Fruit fly (Drosophila melanogaster): ENCODE results near the gene Ant2.

Ant2 gene

DNA sequence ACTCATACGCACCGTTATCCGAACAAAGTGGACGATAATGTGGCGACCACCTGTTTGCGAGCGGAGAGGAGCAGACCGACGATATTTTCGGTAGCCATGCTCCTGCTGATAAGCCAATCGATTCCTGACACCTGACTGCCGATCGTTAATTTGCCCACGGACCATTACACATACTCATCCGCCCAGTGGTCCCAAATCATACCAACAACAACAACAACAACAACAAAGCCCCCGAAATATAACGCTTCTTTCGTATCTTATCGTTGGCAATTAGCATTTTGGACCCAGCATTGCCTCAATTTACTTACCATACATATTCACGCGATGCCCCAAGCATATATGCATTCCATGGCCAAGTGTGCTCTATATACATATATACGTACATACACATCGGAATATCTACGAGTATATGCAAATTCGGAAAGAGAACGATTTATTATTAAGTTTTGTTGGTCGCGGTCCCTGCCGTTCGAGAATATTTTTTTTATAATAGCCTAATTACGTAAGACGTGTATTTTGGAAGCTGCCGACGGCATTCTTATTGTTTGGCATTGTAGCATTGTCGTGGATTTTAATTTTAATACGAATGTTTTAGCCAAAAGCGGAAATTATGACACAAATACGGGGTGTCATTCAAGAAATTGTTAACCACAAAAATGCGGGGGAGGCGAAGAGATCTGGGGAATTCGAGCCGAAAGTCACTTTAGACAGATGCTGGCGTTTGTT lies 11.6 kb downstream of the Ant2 start:
- no peak for TF ChIP-seq Pif1A (GFP tag; optimal IDR thresholded peaks at IDR 0.05)
- TF ChIP-seq CG8301 (tag; optimal IDR thresholded peaks at IDR 0.05), result no peak
- no peak for TF ChIP-seq Snoo (tag; optimal IDR thresholded peaks at IDR 0.05)
- TF ChIP-seq D1 (tag; optimal IDR thresholded peaks at IDR 0.05), result no peak
- TF ChIP-seq CG13204 (GFP tag; optimal IDR thresholded peaks at IDR 0.05), result no peak
- TF ChIP-seq CG17806 (tag; optimal IDR thresholded peaks at IDR 0.05), result no peak
- no peak for TF ChIP-seq CG10348 (GFP tag; IDR thresholded peaks at IDR 0.05)
- TF ChIP-seq fd96Ca (GFP tag; IDR thresholded peaks at IDR 0.05), result no peak
- no peak for TF ChIP-seq CG14655 (GFP tag; optimal IDR thresholded peaks at IDR 0.05)
- TF ChIP-seq CG15710 (tag; optimal IDR thresholded peaks at IDR 0.05), result no peak
- TF ChIP-seq gl (tag; optimal IDR thresholded peaks at IDR 0.05), result no peak
- no peak for TF ChIP-seq CG34367 (tag; optimal IDR thresholded peaks at IDR 0.05)
- no peak for TF ChIP-seq CG4496 (GFP tag; IDR thresholded peaks at IDR 0.05)
- no peak for TF ChIP-seq EcR (GFP tag; optimal IDR thresholded peaks at IDR 0.05)
- TF ChIP-seq CG32121 (GFP tag; IDR thresholded peaks at IDR 0.05), result no peak
- no peak for TF ChIP-seq CG8159 (tag; optimal IDR thresholded peaks at IDR 0.05)
- TF ChIP-seq rn (GFP tag; IDR thresholded peaks at IDR 0.05), result no peak
- TF ChIP-seq CG12605 (GFP tag; IDR thresholded peaks at IDR 0.05), result no peak
- no peak for TF ChIP-seq Ets98B (GFP tag; IDR thresholded peaks at IDR 0.05)
- no peak for TF ChIP-seq Pif1B (GFP tag; optimal IDR thresholded peaks at IDR 0.05)

DNA sequence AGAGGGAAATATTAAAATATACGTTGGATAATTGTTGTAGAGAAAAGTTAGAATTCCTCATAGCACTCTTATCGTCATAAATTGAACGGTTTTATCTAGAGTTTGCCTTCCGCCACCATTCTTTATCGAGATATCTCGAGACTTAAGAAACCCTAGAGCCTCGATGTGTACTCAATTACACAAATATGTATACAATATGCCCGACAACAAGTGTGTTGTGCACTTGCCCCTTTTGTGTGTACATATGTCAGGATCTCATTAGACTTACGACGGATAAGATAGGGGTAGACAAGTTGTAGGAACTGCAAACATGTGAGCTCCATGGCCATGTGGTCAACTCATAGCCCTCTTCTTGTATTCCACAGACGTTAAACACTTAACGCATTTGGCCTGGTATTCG lies 13.1 kb downstream of the Ant2 start:
- TF ChIP-seq fd96Ca (GFP tag; IDR thresholded peaks at IDR 0.05) (no peak), CG17806 (tag; optimal IDR thresholded peaks at IDR 0.05) (no peak), D1 (tag; optimal IDR thresholded peaks at IDR 0.05) (no peak), CG13204 (GFP tag; optimal IDR thresholded peaks at IDR 0.05) (peak; percentile 16), CG14655 (GFP tag; optimal IDR thresholded peaks at IDR 0.05) (peak; percentile 37), CG4496 (GFP tag; IDR thresholded peaks at IDR 0.05) (no peak), CG8159 (tag; optimal IDR thresholded peaks at IDR 0.05) (no peak), CG34367 (tag; optimal IDR thresholded peaks at IDR 0.05) (peak; percentile 3), CG9948 (tag; optimal IDR thresholded peaks at IDR 0.05) (no peak), CG10348 (GFP tag; IDR thresholded peaks at IDR 0.05) (no peak), CG15710 (tag; optimal IDR thresholded peaks at IDR 0.05) (no peak), CG32121 (GFP tag; IDR thresholded peaks at IDR 0.05) (no peak), gl (tag; optimal IDR thresholded peaks at IDR 0.05) (peak; percentile 46), Pif1A (GFP tag; optimal IDR thresholded peaks at IDR 0.05) (peak; percentile 41), EcR (GFP tag; optimal IDR thresholded peaks at IDR 0.05) (no peak), CG8301 (tag; optimal IDR thresholded peaks at IDR 0.05) (no peak), CG12605 (GFP tag; IDR thresholded peaks at IDR 0.05) (no peak), Snoo (tag; optimal IDR thresholded peaks at IDR 0.05) (no peak), Ets98B (GFP tag; IDR thresholded peaks at IDR 0.05) (no peak), Pif1B (GFP tag; optimal IDR thresholded peaks at IDR 0.05) (no peak), rn (GFP tag; IDR thresholded peaks at IDR 0.05) (no peak)

DNA sequence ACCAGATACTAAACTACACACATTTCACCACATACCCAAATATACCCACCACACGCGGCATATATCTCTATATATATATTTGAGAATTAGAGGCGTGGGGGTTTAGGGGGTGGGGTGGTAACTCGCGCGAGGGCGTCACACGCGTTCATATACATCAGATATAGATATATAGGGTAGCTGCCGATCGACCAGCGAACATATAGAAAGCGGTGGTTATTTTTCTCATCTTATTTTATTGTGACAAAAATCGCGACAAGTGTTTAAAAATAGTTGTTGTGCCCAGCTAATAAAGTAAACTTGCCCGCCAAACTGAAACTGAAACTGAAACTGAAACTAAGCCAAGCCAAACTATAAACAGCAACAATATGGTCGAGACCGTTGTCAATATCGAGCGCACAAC lies 14.1 kb downstream of the Ant2 start:
- TF ChIP-seq Pif1A (GFP tag; optimal IDR thresholded peaks at IDR 0.05), result no peak
- no peak for TF ChIP-seq CG10348 (GFP tag; IDR thresholded peaks at IDR 0.05)
- TF ChIP-seq CG4496 (GFP tag; IDR thresholded peaks at IDR 0.05), result no peak
- no peak for TF ChIP-seq CG9948 (tag; optimal IDR thresholded peaks at IDR 0.05)
- no peak for TF ChIP-seq gl (tag; optimal IDR thresholded peaks at IDR 0.05)
- TF ChIP-seq EcR (GFP tag; optimal IDR thresholded peaks at IDR 0.05), result no peak

DNA sequence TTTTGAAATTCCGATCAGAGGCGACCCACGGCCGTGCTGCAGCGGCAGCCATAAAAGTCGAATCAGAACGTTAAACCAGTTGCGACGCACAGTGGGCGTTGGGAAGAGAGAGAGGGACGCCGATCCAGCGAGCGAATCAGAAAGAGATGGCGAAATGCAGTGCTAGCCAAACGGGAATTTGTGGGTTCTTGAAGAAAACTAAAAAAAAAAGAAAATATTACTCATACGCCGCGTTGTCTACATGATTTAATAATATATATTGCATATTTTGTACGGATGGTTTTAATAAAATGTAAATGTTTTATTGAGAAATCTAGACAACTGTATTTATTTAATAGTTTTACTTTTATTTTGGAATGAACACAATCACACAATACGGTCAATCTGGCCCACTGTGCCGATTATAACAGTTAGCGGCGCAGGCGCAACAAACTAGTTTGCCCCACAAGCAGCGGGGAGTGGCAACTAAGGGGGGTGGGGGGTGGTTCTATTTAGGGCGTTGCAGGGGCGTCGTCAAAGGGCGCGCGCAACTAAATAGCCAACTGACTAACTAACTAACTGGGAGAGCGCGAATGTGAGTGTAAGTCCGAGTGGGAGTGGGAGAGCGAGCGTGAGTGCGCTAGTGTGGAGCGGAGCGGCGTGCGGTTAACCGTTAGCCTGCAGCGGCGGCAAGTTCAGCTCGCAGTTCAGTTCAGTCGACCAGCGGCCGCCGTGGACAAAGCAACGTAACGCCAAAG lies 14.7 kb downstream of the Ant2 start, which contains the start of gene CG15211:
Gene CG15211 (plus strand): TSS at position 686 of the 737 bp plus-strand sequence.
- peak; percentile 92 for TF ChIP-seq CG14655 (GFP tag; optimal IDR thresholded peaks at IDR 0.05)
- peak; percentile 87 for TF ChIP-seq CG8159 (tag; optimal IDR thresholded peaks at IDR 0.05)
- TF ChIP-seq CG4496 (GFP tag; IDR thresholded peaks at IDR 0.05), result peak; percentile 83
- TF ChIP-seq EcR (GFP tag; optimal IDR thresholded peaks at IDR 0.05), result peak; percentile 40
- TF ChIP-seq Snoo (tag; optimal IDR thresholded peaks at IDR 0.05), result peak; percentile 61
- peak; percentile 73 for TF ChIP-seq gl (tag; optimal IDR thresholded peaks at IDR 0.05)
- TF ChIP-seq Pif1B (GFP tag; optimal IDR thresholded peaks at IDR 0.05), result peak; percentile 73
- peak; percentile 57; the same call in 1 of the 2 replicates for TF ChIP-seq rn (GFP tag; IDR thresholded peaks at IDR 0.05)
- peak; percentile 43 for TF ChIP-seq CG12605 (GFP tag; IDR thresholded peaks at IDR 0.05)
- peak; percentile 59 for TF ChIP-seq D1 (tag; optimal IDR thresholded peaks at IDR 0.05)
- peak; percentile 81 for TF ChIP-seq CG32121 (GFP tag; IDR thresholded peaks at IDR 0.05)
- peak; percentile 70; the same call in 2 of the 3 replicates for TF ChIP-seq fd96Ca (GFP tag; IDR thresholded peaks at IDR 0.05)
- TF ChIP-seq CG10348 (GFP tag; IDR thresholded peaks at IDR 0.05), result no peak
- peak; percentile 83 for TF ChIP-seq CG34367 (tag; optimal IDR thresholded peaks at IDR 0.05)
- TF ChIP-seq CG13204 (GFP tag; optimal IDR thresholded peaks at IDR 0.05), result peak; percentile 88
- peak; percentile 60 for TF ChIP-seq Ets98B (GFP tag; IDR thresholded peaks at IDR 0.05)
- TF ChIP-seq Pif1A (GFP tag; optimal IDR thresholded peaks at IDR 0.05), result peak; percentile 79
- TF ChIP-seq CG17806 (tag; optimal IDR thresholded peaks at IDR 0.05), result peak; percentile 84
- peak; percentile 88 for TF ChIP-seq CG15710 (tag; optimal IDR thresholded peaks at IDR 0.05)
- peak; percentile 88 for TF ChIP-seq CG8301 (tag; optimal IDR thresholded peaks at IDR 0.05)
- peak; percentile 88 for TF ChIP-seq CG9948 (tag; optimal IDR thresholded peaks at IDR 0.05)

DNA sequence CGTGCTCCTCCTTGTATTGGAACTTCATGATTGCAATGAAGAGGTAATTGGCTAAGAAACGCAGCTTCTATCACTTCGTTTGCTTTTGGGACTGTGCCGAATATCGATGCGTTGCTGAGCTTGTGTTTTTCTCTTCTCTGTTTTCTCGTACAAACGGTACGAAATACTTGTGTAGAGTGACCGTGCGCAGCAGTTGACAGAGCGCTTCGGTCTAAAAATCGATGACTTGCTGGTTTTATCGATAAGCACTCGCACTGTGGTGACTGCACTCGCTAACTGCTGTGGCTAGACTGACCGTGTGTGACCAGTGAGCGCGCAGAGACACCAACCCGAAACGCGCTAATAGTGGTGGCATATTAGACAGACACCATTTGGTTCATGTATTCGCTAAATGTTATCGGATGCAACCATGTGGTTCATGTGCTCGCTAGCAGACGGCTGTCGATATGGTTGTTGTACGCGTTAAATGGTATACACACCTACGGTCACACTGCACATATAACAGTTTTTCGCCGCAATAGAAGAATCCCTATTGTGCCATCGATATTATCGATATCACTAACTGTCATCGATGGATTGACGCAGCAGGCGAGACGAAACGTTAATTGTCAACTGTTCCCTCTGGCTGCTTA lies 18.5 kb downstream of the Ant2 start, which contains the start of the genes Atg8a and BTBD9:
Gene Atg8a (minus strand): TSS at position 296 of the 632 bp plus-strand sequence.
Gene BTBD9 (plus strand): TSS at position 495 of the 632 bp plus-strand sequence.
- no peak for TF ChIP-seq CG13204 (GFP tag; optimal IDR thresholded peaks at IDR 0.05)
- TF ChIP-seq Pif1A (GFP tag; optimal IDR thresholded peaks at IDR 0.05), result no peak
- no peak for TF ChIP-seq rn (GFP tag; IDR thresholded peaks at IDR 0.05)
- TF ChIP-seq CG34367 (tag; optimal IDR thresholded peaks at IDR 0.05), result no peak
- no peak for TF ChIP-seq D1 (tag; optimal IDR thresholded peaks at IDR 0.05)
- no peak for TF ChIP-seq CG12605 (GFP tag; IDR thresholded peaks at IDR 0.05)
- TF ChIP-seq EcR (GFP tag; optimal IDR thresholded peaks at IDR 0.05), result no peak
- TF ChIP-seq CG8159 (tag; optimal IDR thresholded peaks at IDR 0.05), result no peak
- no peak for TF ChIP-seq CG8301 (tag; optimal IDR thresholded peaks at IDR 0.05)
- TF ChIP-seq Snoo (tag; optimal IDR thresholded peaks at IDR 0.05), result no peak
- no peak for TF ChIP-seq gl (tag; optimal IDR thresholded peaks at IDR 0.05)
- TF ChIP-seq Pif1B (GFP tag; optimal IDR thresholded peaks at IDR 0.05), result no peak
- no peak for TF ChIP-seq CG32121 (GFP tag; IDR thresholded peaks at IDR 0.05)
- no peak for TF ChIP-seq Ets98B (GFP tag; IDR thresholded peaks at IDR 0.05)
- TF ChIP-seq CG17806 (tag; optimal IDR thresholded peaks at IDR 0.05), result no peak
- TF ChIP-seq fd96Ca (GFP tag; IDR thresholded peaks at IDR 0.05), result no peak
- TF ChIP-seq CG15710 (tag; optimal IDR thresholded peaks at IDR 0.05), result no peak
- no peak for TF ChIP-seq CG14655 (GFP tag; optimal IDR thresholded peaks at IDR 0.05)
- TF ChIP-seq CG4496 (GFP tag; IDR thresholded peaks at IDR 0.05), result no peak

Data from whole organism, pupa.